Worm (Caenorhabditis elegans) whole organism, L4 larva: Measurements from ENCODE around the gene dpy-10.
A peak's percentile ranks its signal among the peaks of the same experiment; 100 is the strongest.

ENCODE experiments used
- F26F4.8 ChIP-seq: fragments of 200-800 bp; sonication (Bioruptor generic); conservative IDR thresholded peaks from 2 replicates; pipeline ENCODE4 v1.3.6; 2022; ENCODE audit warnings: missing genetic modification characterization, missing compliant biosample characterization
- F37D6.2 ChIP-seq: sonication (generic microtip); optimal IDR thresholded peaks from 2 replicates; lab custom pipeline; 2016; ENCODE audit warnings: mild to moderate bottlenecking, missing genetic modification characterization, missing compliant biosample characterization
- F49E8.2 ChIP-seq: sonication (generic microtip); optimal IDR thresholded peaks from 2 replicates; lab custom pipeline; 2016; ENCODE audit warnings: missing compliant biosample characterization, mild to moderate bottlenecking, missing genetic modification characterization, borderline replicate concordance
- R02D3.7 ChIP-seq: fragments of 150-350 bp; sonication (generic microtip); optimal IDR thresholded peaks from 3 replicates; lab custom pipeline; 2014; ENCODE audit warnings: missing biosample characterization, missing genetic modification characterization
- T20F7.1 ChIP-seq: fragments of 200-800 bp; sonication (Bioruptor generic); optimal IDR thresholded peaks from 2 replicates; lab custom pipeline; 2018; ENCODE audit warnings: mild to moderate bottlenecking, missing genetic modification characterization, missing compliant biosample characterization
- T26A8.4 ChIP-seq: fragments of 200-800 bp; sonication (Bioruptor generic); IDR thresholded peaks from 2 replicates; pipeline ENCODE4 v1.3.6; 2022; ENCODE audit warnings: missing genetic modification characterization, missing compliant biosample characterization
- Y105C5A.15 ChIP-seq: fragments of 200-800 bp; sonication (Bioruptor generic); IDR thresholded peaks from 2 replicates; pipeline ENCODE4 v1.3.6; 2022; ENCODE audit warnings: missing genetic modification characterization, missing compliant biosample characterization
- Y5F2A.4 ChIP-seq: fragments of 200-800 bp; sonication (Bioruptor generic); optimal IDR thresholded peaks from 2 replicates; lab custom pipeline; 2018; ENCODE audit warnings: mild to moderate bottlenecking, missing genetic modification characterization, missing compliant biosample characterization
- ZK337.2 ChIP-seq: fragments of 200-800 bp; sonication (Bioruptor generic); IDR thresholded peaks from 2 replicates; pipeline ENCODE4 v1.3.6; 2022; ENCODE audit warnings: missing genetic modification reagents, missing genetic modification characterization, missing compliant biosample characterization
- arid-1 ChIP-seq: fragments of 200-800 bp; sonication (Bioruptor generic); conservative IDR thresholded peaks from 2 replicates; pipeline ENCODE4 v1.3.6; 2022; ENCODE audit warnings: missing genetic modification reagents, missing genetic modification characterization, missing compliant biosample characterization
- attf-4 ChIP-seq: sonication (generic microtip); optimal IDR thresholded peaks from 3 replicates; lab custom pipeline; 2017; ENCODE audit warnings: missing biosample characterization, missing genetic modification characterization
- ceh-82 ChIP-seq: sonication (generic microtip); optimal IDR thresholded peaks from 2 replicates; lab custom pipeline; 2017; ENCODE audit warnings: missing biosample characterization, missing genetic modification characterization
- cey-2 ChIP-seq: sonication (generic microtip); optimal IDR thresholded peaks from 3 replicates; lab custom pipeline; 2017; ENCODE audit warnings: missing genetic modification characterization, mild to moderate bottlenecking, missing compliant biosample characterization, antibody characterized with exemption, borderline replicate concordance; ENCODE audit not compliant: insufficient read depth
- daf-16 ChIP-seq, 3 experiments: sonication (generic microtip); optimal IDR thresholded peaks; 2 replicates each; lab custom pipeline; 2016 to 2017; ENCODE audit warnings: missing genetic modification characterization in 3 of 3, missing genetic modification reagents in 3 of 3, mild to moderate bottlenecking in 2 of 3, missing compliant biosample characterization in 2 of 3, missing biosample characterization in 1 of 3, moderate library complexity in 1 of 3
- daf-19 ChIP-seq: fragments of 200-800 bp; sonication (Bioruptor generic); conservative IDR thresholded peaks from 2 replicates; pipeline ENCODE4 v1.3.6; 2022; ENCODE audit warnings: missing genetic modification characterization, missing compliant biosample characterization
- dmd-6 ChIP-seq: fragments of 200-800 bp; sonication (Bioruptor generic); IDR thresholded peaks from 2 replicates; pipeline ENCODE4 v1.3.6; 2022; ENCODE audit warnings: missing genetic modification reagents, missing genetic modification characterization, missing compliant biosample characterization
- dmd-9 ChIP-seq: fragments of 200-800 bp; sonication (Bioruptor generic); IDR thresholded peaks from 2 replicates; pipeline ENCODE4 v1.3.6; 2022; ENCODE audit warnings: missing genetic modification reagents, missing genetic modification characterization, missing compliant biosample characterization
- egl-27 ChIP-seq: sonication (generic microtip); optimal IDR thresholded peaks from 3 replicates; lab custom pipeline; 2017; ENCODE audit warnings: missing biosample characterization, missing genetic modification reagents, missing genetic modification characterization
- egl-43 ChIP-seq: fragments of 200-800 bp; sonication (Bioruptor generic); IDR thresholded peaks from 2 replicates; pipeline ENCODE4 v1.3.6; 2022; ENCODE audit warnings: missing genetic modification reagents, missing genetic modification characterization, missing compliant biosample characterization
- fkh-10 ChIP-seq: fragments of 150-350 bp; optimal IDR thresholded peaks from 2 replicates; lab custom pipeline; 2014; ENCODE audit warnings: missing biosample characterization, missing genetic modification reagents, missing genetic modification characterization
- fos-1 ChIP-seq: fragments of 150-350 bp; optimal IDR thresholded peaks from 2 replicates; lab custom pipeline; 2014; ENCODE audit warnings: missing biosample characterization, missing genetic modification characterization
- gei-8 ChIP-seq: fragments of 200-800 bp; sonication (Bioruptor generic); optimal IDR thresholded peaks from 2 replicates; lab custom pipeline; 2018; ENCODE audit warnings: mild to moderate bottlenecking, missing genetic modification characterization, missing compliant biosample characterization
- hlh-11 ChIP-seq: fragments of 200-800 bp; sonication (Bioruptor generic); optimal IDR thresholded peaks from 2 replicates; lab custom pipeline; 2018; ENCODE audit warnings: mild to moderate bottlenecking, missing genetic modification characterization, missing compliant biosample characterization
- hlh-30 ChIP-seq: sonication (generic microtip); optimal IDR thresholded peaks from 2 replicates; lab custom pipeline; 2017; ENCODE audit warnings: antibody characterized with exemption, mild to moderate bottlenecking, missing genetic modification characterization, missing compliant biosample characterization; ENCODE audit not compliant: insufficient read depth
- hmg-1.1 ChIP-seq: fragments of 200-800 bp; sonication (Bioruptor generic); IDR thresholded peaks from 2 replicates; pipeline ENCODE4 v1.3.6; 2022; ENCODE audit warnings: missing genetic modification reagents, missing genetic modification characterization, missing compliant biosample characterization
- jun-1 ChIP-seq: fragments of 150-350 bp; optimal IDR thresholded peaks from 2 replicates; lab custom pipeline; 2014; ENCODE audit warnings: missing biosample characterization, missing genetic modification reagents, missing genetic modification characterization
- lim-7 ChIP-seq: fragments of 200-800 bp; sonication (Bioruptor generic); IDR thresholded peaks from 2 replicates; pipeline ENCODE4 v1.3.6; 2022; ENCODE audit warnings: missing genetic modification characterization, missing compliant biosample characterization
- lin-13 ChIP-seq: fragments of 150-350 bp; optimal IDR thresholded peaks from 2 replicates; lab custom pipeline; 2014; ENCODE audit warnings: missing biosample characterization, missing genetic modification reagents, missing genetic modification characterization
- lin-15B ChIP-seq: fragments of 150-350 bp; sonication (generic microtip); optimal IDR thresholded peaks from 3 replicates; lab custom pipeline; 2014; ENCODE audit warnings: missing biosample characterization, missing genetic modification characterization
- lin-29 ChIP-seq: fragments of 200-800 bp; sonication (Bioruptor generic); IDR thresholded peaks from 2 replicates; pipeline ENCODE4 v1.3.6; 2022; ENCODE audit warnings: missing genetic modification reagents, missing genetic modification characterization, missing compliant biosample characterization
- lin-38 ChIP-seq: fragments of 200-800 bp; sonication (Bioruptor generic); IDR thresholded peaks from 2 replicates; pipeline ENCODE4 v1.3.6; 2022; ENCODE audit warnings: missing genetic modification reagents, missing genetic modification characterization, missing compliant biosample characterization
- madf-5 ChIP-seq, 2 experiments: fragments of 200-800 bp; sonication (Bioruptor generic); IDR thresholded peaks; 2 replicates each; pipeline ENCODE4 v1.3.6; 2022; ENCODE audit warnings: missing compliant biosample characterization in 2 of 2, missing genetic modification characterization in 2 of 2
- madf-9 ChIP-seq: fragments of 200-800 bp; sonication (Bioruptor generic); conservative IDR thresholded peaks from 2 replicates; pipeline ENCODE4 v1.3.6; 2022; ENCODE audit warnings: missing genetic modification reagents, missing genetic modification characterization, missing compliant biosample characterization
- mdt-29 ChIP-seq: fragments of 200-800 bp; sonication (Bioruptor generic); IDR thresholded peaks from 2 replicates; pipeline ENCODE4 v1.3.6; 2022; ENCODE audit warnings: missing genetic modification reagents, missing genetic modification characterization, missing compliant biosample characterization
- mep-1 ChIP-seq: fragments of 150-350 bp; sonication (generic microtip); optimal IDR thresholded peaks from 3 replicates; lab custom pipeline; 2014; ENCODE audit warnings: missing biosample characterization, missing genetic modification characterization
- mes-2 ChIP-seq: sonication (generic microtip); optimal IDR thresholded peaks from 2 replicates; lab custom pipeline; 2016; ENCODE audit warnings: missing genotype, mild to moderate bottlenecking, missing genetic modification characterization, missing compliant biosample characterization; ENCODE audit not compliant: poor library complexity, severe bottlenecking
- nhr-102 ChIP-seq: sonication (generic microtip); optimal IDR thresholded peaks from 2 replicates; lab custom pipeline; 2016; ENCODE audit warnings: mild to moderate bottlenecking, missing genetic modification characterization, moderate library complexity, missing compliant biosample characterization
- nhr-237 ChIP-seq: sonication (generic microtip); optimal IDR thresholded peaks from 2 replicates; lab custom pipeline; 2017; ENCODE audit warnings: missing biosample characterization, missing genetic modification characterization
- nhr-28 ChIP-seq: fragments of 150-350 bp; optimal IDR thresholded peaks from 2 replicates; lab custom pipeline; 2014; ENCODE audit warnings: missing biosample characterization, missing genetic modification characterization
- nhr-6 ChIP-seq: fragments of 150-350 bp; optimal IDR thresholded peaks from 2 replicates; lab custom pipeline; 2014; ENCODE audit warnings: missing biosample characterization, missing genetic modification characterization
- nhr-77 ChIP-seq: fragments of 150-350 bp; optimal IDR thresholded peaks from 2 replicates; lab custom pipeline; 2014; ENCODE audit warnings: missing biosample characterization, missing genetic modification characterization
- pha-4 ChIP-seq, 2 experiments: fragments of 150-350 bp in 1 of 2; fragments of 200-800 bp in 1 of 2; sonication (Bioruptor generic) in 1 of 2; IDR thresholded peaks in 1 of 2; optimal IDR thresholded peaks in 1 of 2; 2 replicates each; pipeline versions ENCODE4 v1.3.6 to Lab custom; 2014 to 2022; ENCODE audit warnings: missing genetic modification characterization in 2 of 2, missing genetic modification reagents in 2 of 2, missing biosample characterization in 1 of 2, missing compliant biosample characterization in 1 of 2
- pqm-1 ChIP-seq: sonication (generic microtip); optimal IDR thresholded peaks from 2 replicates; lab custom pipeline; 2017; ENCODE audit warnings: missing biosample characterization, missing genetic modification characterization
- rbr-2 ChIP-seq: sonication (generic microtip); optimal IDR thresholded peaks from 2 replicates; lab custom pipeline; 2016; ENCODE audit warnings: missing genotype, missing genetic modification characterization, missing compliant biosample characterization
- skn-1 ChIP-seq: fragments of 150-350 bp; optimal IDR thresholded peaks from 2 replicates; lab custom pipeline; 2014; ENCODE audit warnings: missing biosample characterization, missing genetic modification characterization
- unc-39 ChIP-seq: sonication (generic microtip); optimal IDR thresholded peaks from 2 replicates; lab custom pipeline; 2017; ENCODE audit warnings: missing biosample characterization, missing genetic modification characterization
- zfp-2 ChIP-seq: sonication (generic microtip); optimal IDR thresholded peaks from 2 replicates; lab custom pipeline; 2016; ENCODE audit warnings: mild to moderate bottlenecking, missing genetic modification characterization, missing compliant biosample characterization
- zfp-3 ChIP-seq: fragments of 200-800 bp; sonication (Bioruptor generic); conservative IDR thresholded peaks from 2 replicates; pipeline ENCODE4 v1.3.6; 2022; ENCODE audit warnings: missing genetic modification reagents, missing genetic modification characterization, missing compliant biosample characterization
- zip-11 ChIP-seq: fragments of 200-800 bp; sonication (Bioruptor generic); IDR thresholded peaks from 2 replicates; pipeline ENCODE4 v1.3.6; 2022; ENCODE audit warnings: missing genetic modification characterization, missing compliant biosample characterization
- zip-2 ChIP-seq: fragments of 150-350 bp; optimal IDR thresholded peaks from 2 replicates; lab custom pipeline; 2014; ENCODE audit warnings: missing biosample characterization, missing genetic modification characterization

Gene dpy-10

ce11 chrII:6683663-6684285 lies 28.3 kb downstream of the dpy-10 start, which contains the start of gene gyf-1 (continued):
- TF ChIP-seq pha-4 (GFP tag; IDR thresholded peaks at IDR 0.05; lab: Robert Waterston, UW) (no peak), pha-4 (tag; optimal IDR thresholded peaks at IDR 0.05; lab: Kevin White, UChicago) (no peak), nhr-77 (tag; lab: Kevin White, UChicago) (no peak), Y105C5A.15 (GFP tag; lab: Robert Waterston, UW) (no peak), ZK337.2 (no peak), mdt-29 (GFP tag; lab: Robert Waterston, UW) (no peak), nhr-237 (no peak), nhr-6 (tag; lab: Kevin White, UChicago) (peak; percentile 31), T20F7.1 (GFP tag; lab: Kevin White, UChicago) (no peak), unc-39 (tag; lab: Kevin White, UChicago) (no peak), Y5F2A.4 (no peak), F26F4.8 (no peak), dmd-6 (peak; percentile 29; the same call in 1 of the 2 replicates), gei-8 (no peak), mep-1 (tag; lab: Kevin White, UChicago) (no peak), zip-2 (no peak), mes-2 (peak; percentile 53), madf-5 (GFP tag; IDR thresholded peaks at IDR 0.05; lab: Robert Waterston, UW) (no peak), F49E8.2 (tag; lab: Kevin White, UChicago) (no peak), lin-13 (GFP tag; lab: Kevin White, UChicago) (no peak), fos-1 (tag; lab: Kevin White, UChicago) (no peak), cey-2 (no peak), dmd-9 (GFP tag; lab: Robert Waterston, UW) (no peak), ceh-82 (tag; lab: Kevin White, UChicago) (no peak), nhr-102 (tag; lab: Kevin White, UChicago) (no peak), zfp-3 (no peak), hmg-1.1 (GFP tag; lab: Robert Waterston, UW) (peak; percentile 56; the same call in 1 of the 2 replicates), R02D3.7 (no peak), lim-7 (no peak), T26A8.4 (no peak), egl-27 (tag; lab: Kevin White, UChicago) (no peak), lin-38 (GFP tag; lab: Robert Waterston, UW) (no peak), lin-29 (GFP tag; lab: Robert Waterston, UW) (no peak), skn-1 (tag; lab: Kevin White, UChicago) (no peak), attf-4 (tag; lab: Kevin White, UChicago) (no peak), hlh-30 (tag; lab: Kevin White, UChicago) (peak; percentile 71), zip-11 (GFP tag; lab: Robert Waterston, UW) (no peak), F37D6.2 (tag; lab: Kevin White, UChicago) (no peak), daf-16 (GFP tag; optimal IDR thresholded peaks at IDR 0.05; lab: Kevin White, UChicago) (no peak), daf-16 (tag; optimal IDR thresholded peaks at IDR 0.05; lab: Kevin White, UChicago) (peak; percentile 17), pqm-1 (tag; lab: Kevin White, UChicago) (peak; percentile 30), daf-19 (no peak), rbr-2 (tag; lab: Kevin White, UChicago) (peak; percentile 23), egl-43 (GFP tag; lab: Robert Waterston, UW) (no peak), madf-9 (GFP tag; lab: Robert Waterston, UW) (no peak), jun-1 (tag; lab: Kevin White, UChicago) (no peak), arid-1 (GFP tag; lab: Robert Waterston, UW) (no peak), zfp-2 (tag; lab: Kevin White, UChicago) (no peak), nhr-28 (tag; lab: Kevin White, UChicago) (peak; percentile 63), hlh-11 (tag; lab: Kevin White, UChicago) (peak; percentile 69), lin-15B (tag; lab: Kevin White, UChicago) (no peak), fkh-10 (GFP tag; lab: Kevin White, UChicago) (no peak)
